Worm (Caenorhabditis elegans) whole organism, L3 larva: Measurements from ENCODE around the gene C25H3.10.

Experiments
- ceh-28 ChIP-seq: fragments of 150-350 bp; optimal IDR thresholded peaks from 2 replicates; lab custom pipeline; 2014; ENCODE audit warnings: missing biosample characterization, missing genetic modification reagents, missing genetic modification characterization
- elt-1 ChIP-seq: fragments of 150-350 bp; optimal IDR thresholded peaks from 2 replicates; lab custom pipeline; 2014; ENCODE audit warnings: missing biosample characterization, missing genetic modification characterization
- elt-2 ChIP-seq: sonication (generic microtip); optimal IDR thresholded peaks from 2 replicates; lab custom pipeline; 2016; ENCODE audit warnings: missing genetic modification reagents, mild to moderate bottlenecking, missing genetic modification characterization, missing compliant biosample characterization
- eor-1 ChIP-seq, 2 experiments: fragments of 150-350 bp; optimal IDR thresholded peaks; 2 replicates each; lab custom pipeline; 2014 to 2018; ENCODE audit warnings: missing biosample characterization in 2 of 2, missing genetic modification characterization in 2 of 2
- fkh-10 ChIP-seq: sonication (generic microtip); optimal IDR thresholded peaks from 2 replicates; lab custom pipeline; 2017; ENCODE audit warnings: missing biosample characterization, missing genetic modification reagents, missing genetic modification characterization
- lin-39 ChIP-seq: fragments of 150-350 bp; optimal IDR thresholded peaks from 2 replicates; lab custom pipeline; 2018; ENCODE audit warnings: missing biosample characterization, missing genetic modification reagents, missing genetic modification characterization
- nhr-77 ChIP-seq: fragments of 150-350 bp; optimal IDR thresholded peaks from 2 replicates; lab custom pipeline; 2014; ENCODE audit warnings: missing biosample characterization, missing genetic modification characterization
- pqm-1 ChIP-seq: fragments of 150-350 bp; optimal IDR thresholded peaks from 2 replicates; lab custom pipeline; 2017; ENCODE audit warnings: missing biosample characterization, missing genetic modification characterization, inconsistent platforms
- sea-2 ChIP-seq: fragments of 150-350 bp; sonication (generic microtip); optimal IDR thresholded peaks from 4 replicates; lab custom pipeline; 2014; ENCODE audit warnings: missing biosample characterization, missing genetic modification reagents, missing genetic modification characterization
- unc-62 ChIP-seq: fragments of 150-350 bp; sonication (generic microtip); optimal IDR thresholded peaks from 4 replicates; lab custom pipeline; 2014; ENCODE audit warnings: missing biosample characterization, missing genetic modification reagents, missing genetic modification characterization

DNA sequence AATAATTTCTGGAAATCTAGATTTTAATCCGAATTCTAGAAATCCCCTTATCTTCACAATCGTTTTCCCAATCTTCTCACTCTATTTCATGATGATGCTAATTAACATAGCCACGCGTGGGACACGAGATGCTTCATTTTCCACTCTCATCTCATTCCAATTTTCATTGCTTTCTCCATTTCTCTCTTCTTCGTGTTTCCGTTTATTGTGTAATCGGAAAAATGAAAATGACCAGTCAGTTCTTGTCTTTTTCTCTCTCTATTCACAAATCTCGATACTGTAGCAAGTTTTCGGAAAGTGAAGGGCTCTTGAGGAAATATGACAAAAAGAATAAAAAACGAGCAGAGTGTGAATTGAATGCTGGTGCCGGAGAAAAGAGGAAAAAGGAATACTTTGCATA is 5.7 kb upstream of the C25H3.10 start:
- TF ChIP-seq ceh-28 (no peak), unc-62 (no peak), eor-1 (tag; optimal IDR thresholded peaks at IDR 0.05; lab: Kevin White, UChicago) (no peak), elt-1 (no peak), lin-39 (tag; lab: Kevin White, UChicago) (no peak), sea-2 (no peak), pqm-1 (tag; lab: Kevin White, UChicago) (no peak), fkh-10 (no peak), nhr-77 (tag; lab: Kevin White, UChicago) (no peak), elt-2 (tag; lab: Kevin White, UChicago) (no peak)
